Worm (Caenorhabditis elegans) whole organism, late embryonic: ENCODE measurements around the gene C01C10.2.
A peak's percentile ranks its signal among the peaks of the same experiment; 100 is the strongest.

ENCODE experiments used
- C38D4.7 ChIP-seq: fragments of 200-800 bp; sonication (Bioruptor generic); optimal IDR thresholded peaks from 2 replicates; lab custom pipeline; 2018; ENCODE audit warnings: mild to moderate bottlenecking, missing genetic modification characterization, moderate library complexity, missing compliant biosample characterization
- T23F11.4 ChIP-seq: fragments of 200-800 bp; sonication (Bioruptor generic); optimal IDR thresholded peaks from 2 replicates; lab custom pipeline; 2018; ENCODE audit warnings: mild to moderate bottlenecking, missing genetic modification characterization, missing compliant biosample characterization
- ahr-1 ChIP-seq: sonication (generic microtip); optimal IDR thresholded peaks from 2 replicates; lab custom pipeline; 2016; ENCODE audit warnings: missing genetic modification characterization, missing compliant biosample characterization
- ceh-14 ChIP-seq: sonication (generic microtip); optimal IDR thresholded peaks from 2 replicates; lab custom pipeline; 2016; ENCODE audit warnings: missing genotype, missing genetic modification characterization, missing compliant biosample characterization
- ceh-18 ChIP-seq: sonication (generic microtip); optimal IDR thresholded peaks from 2 replicates; lab custom pipeline; 2016; ENCODE audit warnings: missing genetic modification characterization, missing compliant biosample characterization
- ceh-19 ChIP-seq: fragments of 200-800 bp; sonication (Bioruptor generic); optimal IDR thresholded peaks from 2 replicates; lab custom pipeline; 2018; ENCODE audit warnings: mild to moderate bottlenecking, missing genetic modification characterization, missing compliant biosample characterization
- ceh-2 ChIP-seq: sonication (generic microtip); optimal IDR thresholded peaks from 2 replicates; lab custom pipeline; 2016; ENCODE audit warnings: missing genotype, missing genetic modification characterization, missing compliant biosample characterization
- ceh-22 ChIP-seq: sonication (generic microtip); optimal IDR thresholded peaks from 2 replicates; lab custom pipeline; 2017; ENCODE audit warnings: missing biosample characterization, missing genetic modification characterization
- ceh-24 ChIP-seq: sonication (generic microtip); optimal IDR thresholded peaks from 2 replicates; lab custom pipeline; 2016; ENCODE audit warnings: mild to moderate bottlenecking, missing genetic modification characterization, missing compliant biosample characterization
- ceh-31 ChIP-seq: sonication (generic microtip); optimal IDR thresholded peaks from 2 replicates; lab custom pipeline; 2016; ENCODE audit warnings: missing genetic modification characterization, missing compliant biosample characterization
- ceh-34 ChIP-seq: sonication (generic microtip); optimal IDR thresholded peaks from 2 replicates; lab custom pipeline; 2016; ENCODE audit warnings: mild to moderate bottlenecking, missing genetic modification characterization, missing compliant biosample characterization
- ceh-45 ChIP-seq: fragments of 200-800 bp; sonication (Bioruptor generic); IDR thresholded peaks from 2 replicates; pipeline ENCODE4 v1.3.6; 2022; ENCODE audit warnings: missing genetic modification reagents, missing genetic modification characterization, missing compliant biosample characterization
- ceh-48 ChIP-seq: sonication (generic microtip); optimal IDR thresholded peaks from 2 replicates; lab custom pipeline; 2016; ENCODE audit warnings: missing genetic modification characterization, inconsistent platforms, missing compliant biosample characterization
- ceh-6 ChIP-seq: fragments of 200-800 bp; sonication (Bioruptor generic); optimal IDR thresholded peaks from 2 replicates; lab custom pipeline; 2018; ENCODE audit warnings: mild to moderate bottlenecking, missing genetic modification characterization, missing compliant biosample characterization
- ceh-9 ChIP-seq: sonication (generic microtip); optimal IDR thresholded peaks from 2 replicates; lab custom pipeline; 2016; ENCODE audit warnings: mild to moderate bottlenecking, missing genetic modification characterization, inconsistent platforms, missing compliant biosample characterization
- dve-1 ChIP-seq: sonication (generic microtip); optimal IDR thresholded peaks from 2 replicates; lab custom pipeline; 2017; ENCODE audit warnings: antibody characterized with exemption, mild to moderate bottlenecking, missing genetic modification characterization, missing compliant biosample characterization
- elt-2 ChIP-seq: sonication (generic microtip); optimal IDR thresholded peaks from 2 replicates; lab custom pipeline; 2016; ENCODE audit warnings: missing genetic modification reagents, missing genetic modification characterization, missing compliant biosample characterization
- elt-4 ChIP-seq: sonication (generic microtip); optimal IDR thresholded peaks from 2 replicates; lab custom pipeline; 2016; ENCODE audit warnings: missing genetic modification characterization, missing compliant biosample characterization
- fax-1 ChIP-seq: sonication (generic microtip); optimal IDR thresholded peaks from 2 replicates; lab custom pipeline; 2016; ENCODE audit warnings: missing genotype, missing genetic modification characterization, missing compliant biosample characterization
- fkh-6 ChIP-seq: sonication (generic microtip); optimal IDR thresholded peaks from 2 replicates; lab custom pipeline; 2016; ENCODE audit warnings: missing genetic modification characterization, missing compliant biosample characterization
- hlh-8 ChIP-seq: sonication (generic microtip); optimal IDR thresholded peaks from 2 replicates; lab custom pipeline; 2016; ENCODE audit warnings: missing genotype, missing genetic modification characterization, missing compliant biosample characterization
- lim-6 ChIP-seq: sonication (generic microtip); optimal IDR thresholded peaks from 2 replicates; lab custom pipeline; 2016; ENCODE audit warnings: missing genetic modification characterization, missing compliant biosample characterization
- madf-2 ChIP-seq: sonication (generic microtip); optimal IDR thresholded peaks from 2 replicates; lab custom pipeline; 2017; ENCODE audit warnings: missing genetic modification characterization, missing compliant biosample characterization
- mec-3 ChIP-seq: sonication (generic microtip); optimal IDR thresholded peaks from 2 replicates; lab custom pipeline; 2016; ENCODE audit warnings: borderline replicate concordance, missing genetic modification characterization, missing compliant biosample characterization
- nfya-1 ChIP-seq: sonication (generic microtip); optimal IDR thresholded peaks from 2 replicates; lab custom pipeline; 2017; ENCODE audit warnings: missing genetic modification characterization, mild to moderate bottlenecking, missing compliant biosample characterization, antibody characterized with exemption, moderate library complexity
- nhr-232 ChIP-seq: sonication (generic microtip); optimal IDR thresholded peaks from 2 replicates; lab custom pipeline; 2016; ENCODE audit warnings: missing genetic modification characterization, missing compliant biosample characterization
- npax-4 ChIP-seq: sonication (generic microtip); optimal IDR thresholded peaks from 2 replicates; lab custom pipeline; 2016; ENCODE audit warnings: missing genetic modification characterization, missing compliant biosample characterization
- pat-9 ChIP-seq: fragments of 200-800 bp; sonication (Bioruptor generic); optimal IDR thresholded peaks from 2 replicates; lab custom pipeline; 2018; ENCODE audit warnings: mild to moderate bottlenecking, missing genetic modification characterization, moderate library complexity, missing compliant biosample characterization
- pha-2 ChIP-seq: sonication (generic microtip); optimal IDR thresholded peaks from 2 replicates; lab custom pipeline; 2017; ENCODE audit warnings: mild to moderate bottlenecking, missing genetic modification characterization, missing compliant biosample characterization
- pha-4 ChIP-seq: fragments of 150-350 bp; optimal IDR thresholded peaks from 2 replicates; lab custom pipeline; 2018; ENCODE audit warnings: missing biosample characterization, missing genetic modification reagents, missing genetic modification characterization
- pros-1 ChIP-seq: fragments of 150-350 bp; optimal IDR thresholded peaks from 2 replicates; lab custom pipeline; 2014; ENCODE audit warnings: missing biosample characterization, missing genetic modification reagents, missing genetic modification characterization
- sox-2 ChIP-seq: fragments of 200-800 bp; sonication (Bioruptor generic); IDR thresholded peaks from 2 replicates; pipeline ENCODE4 v1.3.6; 2022; ENCODE audit warnings: missing genetic modification reagents, missing genetic modification characterization, missing compliant biosample characterization
- syd-9 ChIP-seq: sonication (generic microtip); optimal IDR thresholded peaks from 2 replicates; lab custom pipeline; 2016; ENCODE audit warnings: mild to moderate bottlenecking, missing genetic modification characterization, moderate library complexity, missing compliant biosample characterization
- unc-3 ChIP-seq, 2 experiments: fragments of 200-800 bp in 1 of 2; sonication (Bioruptor generic) in 1 of 2; sonication (generic microtip) in 1 of 2; conservative IDR thresholded peaks in 1 of 2; optimal IDR thresholded peaks in 1 of 2; 2 replicates each; pipeline versions ENCODE4 v1.3.6 to Lab custom; 2016 to 2022; ENCODE audit warnings: missing compliant biosample characterization in 2 of 2, missing genetic modification characterization in 2 of 2, missing genetic modification reagents in 1 of 2
- unc-42 ChIP-seq: sonication (generic microtip); optimal IDR thresholded peaks from 2 replicates; lab custom pipeline; 2016; ENCODE audit warnings: missing genotype, missing genetic modification characterization, missing compliant biosample characterization
- unc-55 ChIP-seq: sonication (generic microtip); optimal IDR thresholded peaks from 2 replicates; lab custom pipeline; 2017; ENCODE audit warnings: missing biosample characterization, missing genetic modification reagents, missing genetic modification characterization
- unc-86 ChIP-seq: sonication (generic microtip); optimal IDR thresholded peaks from 2 replicates; lab custom pipeline; 2016; ENCODE audit warnings: missing genetic modification characterization, missing compliant biosample characterization
- zip-5 ChIP-seq: sonication (generic microtip); optimal IDR thresholded peaks from 2 replicates; lab custom pipeline; 2016; ENCODE audit warnings: missing genetic modification characterization, missing compliant biosample characterization

Gene C01C10.2

DNA sequence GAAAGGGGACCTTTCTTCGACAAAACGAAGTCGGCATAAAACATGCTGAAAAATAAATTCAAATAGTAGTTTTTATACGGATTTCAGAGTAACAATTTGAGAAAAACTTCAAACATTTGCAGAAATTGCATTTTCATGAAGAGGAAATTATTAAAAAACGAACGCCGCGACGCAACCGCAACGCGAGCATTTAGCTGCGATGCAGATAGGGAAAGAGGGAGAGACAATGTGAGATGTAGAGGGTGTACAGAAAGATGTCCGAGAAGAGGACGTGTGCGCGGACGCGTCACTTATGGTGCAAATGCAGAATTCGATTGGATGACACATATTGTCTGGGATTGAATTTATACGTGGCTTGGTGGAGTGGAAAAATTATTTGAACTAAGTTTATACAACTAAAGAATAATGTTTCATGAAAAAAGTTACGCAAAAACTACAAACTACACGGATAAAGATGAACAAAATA, 37.1 kb upstream of the C01C10.2 start, which contains the start of gene coh-1 (continued):
- TF ChIP-seq zip-5 (tag; lab: Kevin White, UChicago) (no peak), ceh-2 (tag; lab: Kevin White, UChicago) (no peak), ceh-22 (tag; lab: Kevin White, UChicago) (no peak), ceh-24 (no peak), mec-3 (tag; lab: Kevin White, UChicago) (no peak), C38D4.7 (GFP tag; lab: Kevin White, UChicago) (no peak), ceh-45 (GFP tag; lab: Robert Waterston, UW) (no peak), npax-4 (tag; lab: Kevin White, UChicago) (no peak), hlh-8 (tag; lab: Kevin White, UChicago) (no peak), elt-2 (tag; lab: Kevin White, UChicago) (no peak), unc-55 (GFP tag; lab: Kevin White, UChicago) (peak; percentile 21), pha-2 (tag; lab: Kevin White, UChicago) (no peak), pha-4 (tag; lab: Kevin White, UChicago) (no peak), ceh-14 (tag; lab: Kevin White, UChicago) (no peak), ceh-9 (tag; lab: Kevin White, UChicago) (no peak), ceh-19 (GFP tag; lab: Kevin White, UChicago) (no peak), elt-4 (tag; lab: Kevin White, UChicago) (no peak), ceh-31 (peak; percentile 85), unc-3 (GFP tag; conservative IDR thresholded peaks at IDR 0.05; lab: Robert Waterston, UW) (no peak), unc-3 (tag; optimal IDR thresholded peaks at IDR 0.05; lab: Kevin White, UChicago) (no peak), pros-1 (tag; lab: Kevin White, UChicago) (peak; percentile 50), ahr-1 (tag; lab: Kevin White, UChicago) (no peak), lim-6 (tag; lab: Kevin White, UChicago) (no peak), pat-9 (tag; lab: Kevin White, UChicago) (no peak), T23F11.4 (GFP tag; lab: Kevin White, UChicago) (no peak), ceh-6 (GFP tag; lab: Kevin White, UChicago) (no peak), ceh-34 (tag; lab: Kevin White, UChicago) (peak; percentile 41), madf-2 (tag; lab: Kevin White, UChicago) (no peak), fax-1 (tag; lab: Kevin White, UChicago) (no peak), ceh-48 (no peak), ceh-18 (tag; lab: Kevin White, UChicago) (peak; percentile 24), fkh-6 (no peak)

ce11 chrX:7469907-7470306, 32.0 kb upstream of the C01C10.2 start:
- TF ChIP-seq sox-2 (GFP tag; lab: Robert Waterston, UW) (peak; percentile 77; the same call in 1 of the 2 replicates), ceh-31 (peak; percentile 16), ahr-1 (tag; lab: Kevin White, UChicago) (no peak)

DNA sequence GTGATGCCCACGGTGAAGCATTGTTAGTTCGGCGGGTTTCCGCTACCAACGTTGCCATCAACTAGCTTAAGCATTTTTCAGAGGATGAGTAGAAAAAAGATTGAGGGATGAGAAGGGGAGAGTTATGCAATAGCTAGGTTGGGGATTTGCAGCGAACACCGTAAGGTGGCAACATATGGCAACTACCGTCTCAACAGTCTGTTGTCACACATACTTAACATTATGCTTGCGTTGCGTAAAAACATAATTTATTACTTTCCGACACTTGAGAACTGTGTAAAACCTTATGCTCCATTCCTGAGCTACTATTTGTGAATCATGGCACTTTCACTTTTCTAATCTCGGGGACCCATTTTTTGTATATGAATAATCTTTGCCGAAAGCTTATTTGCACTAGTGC, 28.8 kb upstream of the C01C10.2 start:
- TF ChIP-seq nhr-232 (tag; lab: Kevin White, UChicago) (no peak), sox-2 (GFP tag; lab: Robert Waterston, UW) (no peak), unc-86 (no peak), dve-1 (tag; lab: Kevin White, UChicago) (no peak), unc-42 (no peak)
- TF ChIP-seq, all 69 proteins: peak for 0

- TF ChIP-seq nfya-1 = peak; percentile 47
- TF ChIP-seq ceh-34 (tag; lab: Kevin White, UChicago) = peak; percentile 48
- TF ChIP-seq syd-9 (tag; lab: Kevin White, UChicago) = no peak
Observed at ce11 chrX:7464389-7464788, 26.5 kb upstream of the C01C10.2 start.
